Worm (Caenorhabditis elegans) whole organism, L3 larva: ENCODE measurements around the gene fbxc-22.

Experiments
- ceh-82 ChIP-seq: fragments of 150-350 bp; optimal IDR thresholded peaks from 2 replicates; lab custom pipeline; 2014; ENCODE audit warnings: missing biosample characterization, missing genetic modification characterization
- nhr-23 ChIP-seq: fragments of 150-350 bp; optimal IDR thresholded peaks from 2 replicates; lab custom pipeline; 2014; ENCODE audit warnings: missing biosample characterization, missing genetic modification reagents, missing genetic modification characterization
- nhr-77 ChIP-seq: fragments of 150-350 bp; optimal IDR thresholded peaks from 2 replicates; lab custom pipeline; 2014; ENCODE audit warnings: missing biosample characterization, missing genetic modification characterization

DNA sequence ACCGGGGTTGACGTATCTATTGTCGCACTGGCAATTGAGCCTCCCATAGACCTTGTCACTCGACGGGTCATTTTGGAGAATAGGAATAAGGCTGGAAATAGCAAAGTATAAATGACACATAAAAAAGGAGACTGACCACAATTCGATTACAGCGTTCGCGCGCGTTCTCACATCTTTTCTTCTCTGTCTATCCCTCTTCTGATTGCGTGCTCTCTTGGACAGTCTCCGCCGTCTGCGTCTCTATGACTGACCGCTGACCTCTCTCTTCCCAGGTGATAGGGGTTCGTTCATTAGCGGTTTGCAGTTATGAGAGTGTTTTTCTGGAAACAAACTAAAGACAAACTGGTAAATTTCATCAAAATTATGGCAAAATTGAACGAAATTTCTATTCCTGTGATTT, 45.4 kb upstream of the fbxc-22 start, which contains the start of gene ceh-83:
- TF ChIP-seq ceh-82 (tag; lab: Kevin White, UChicago) (no peak), nhr-77 (tag; lab: Kevin White, UChicago) (no peak), nhr-23 (tag; lab: Kevin White, UChicago) (no peak)
